Worm (Caenorhabditis elegans): ENCODE data around the gene Y45G5AL.1.

ce11 chrV:4160086-4160485 is 15.8 kb downstream of the Y45G5AL.1 start, which contains the start of gene Y45G5AM.5:
- no peak for TF ChIP-seq nhr-232 (tag; optimal IDR thresholded peaks at IDR 0.05)
- TF ChIP-seq pqm-1 (tag; optimal IDR thresholded peaks at IDR 0.05) = no peak
- TF ChIP-seq eyg-1 (tag; optimal IDR thresholded peaks at IDR 0.05) = no peak
- no peak for TF ChIP-seq ets-4 (tag; optimal IDR thresholded peaks at IDR 0.05)
- no peak for TF ChIP-seq nhr-11 (tag; optimal IDR thresholded peaks at IDR 0.05)
- no peak for TF ChIP-seq ceh-34 (tag; optimal IDR thresholded peaks at IDR 0.05)
- TF ChIP-seq madf-2 (tag; optimal IDR thresholded peaks at IDR 0.05) = no peak
- no peak for TF ChIP-seq dmd-4 (tag; optimal IDR thresholded peaks at IDR 0.05; ENCODE audit: borderline replicate concordance)
- no peak for TF ChIP-seq ama-1 (optimal IDR thresholded peaks at IDR 0.05)
- no peak for TF ChIP-seq lin-11 (tag; optimal IDR thresholded peaks at IDR 0.05)
- no peak for TF ChIP-seq ztf-16 (tag; optimal IDR thresholded peaks at IDR 0.05)
- TF ChIP-seq elt-2 (tag; optimal IDR thresholded peaks at IDR 0.05) = no peak
- TF ChIP-seq rnt-1 (tag; optimal IDR thresholded peaks at IDR 0.05) = no peak

Data from whole organism, late embryonic.